Worm (Caenorhabditis elegans) whole organism, late embryonic: ENCODE results near the gene B0432.1.

Experiments used
- C08G9.2 ChIP-seq: sonication (generic microtip); optimal IDR thresholded peaks from 2 replicates; lab custom pipeline; 2016; ENCODE audit warnings: mild to moderate bottlenecking, missing genetic modification characterization, moderate library complexity, missing compliant biosample characterization
- C38D4.7 ChIP-seq: fragments of 200-800 bp; sonication (Bioruptor generic); optimal IDR thresholded peaks from 2 replicates; lab custom pipeline; 2018; ENCODE audit warnings: mild to moderate bottlenecking, missing genetic modification characterization, moderate library complexity, missing compliant biosample characterization
- K09A11.1 ChIP-seq: sonication (generic microtip); optimal IDR thresholded peaks from 2 replicates; lab custom pipeline; 2017; ENCODE audit warnings: antibody characterized with exemption, mild to moderate bottlenecking, missing genetic modification characterization, missing compliant biosample characterization; ENCODE audit not compliant: insufficient read depth
- T23F11.4 ChIP-seq: fragments of 200-800 bp; sonication (Bioruptor generic); optimal IDR thresholded peaks from 2 replicates; lab custom pipeline; 2018; ENCODE audit warnings: mild to moderate bottlenecking, missing genetic modification characterization, missing compliant biosample characterization
- Y22D7AL.16 ChIP-seq: sonication (generic microtip); optimal IDR thresholded peaks from 2 replicates; lab custom pipeline; 2016; ENCODE audit warnings: missing genetic modification characterization, missing compliant biosample characterization
- ahr-1 ChIP-seq: sonication (generic microtip); optimal IDR thresholded peaks from 2 replicates; lab custom pipeline; 2016; ENCODE audit warnings: missing genetic modification characterization, missing compliant biosample characterization
- ama-1 ChIP-seq: fragments of 150-350 bp; optimal IDR thresholded peaks from 2 replicates; lab custom pipeline; 2014
- ceh-14 ChIP-seq: sonication (generic microtip); optimal IDR thresholded peaks from 2 replicates; lab custom pipeline; 2016; ENCODE audit warnings: missing genotype, missing genetic modification characterization, missing compliant biosample characterization
- ceh-18 ChIP-seq: sonication (generic microtip); optimal IDR thresholded peaks from 2 replicates; lab custom pipeline; 2016; ENCODE audit warnings: missing genetic modification characterization, missing compliant biosample characterization
- ceh-22 ChIP-seq: sonication (generic microtip); optimal IDR thresholded peaks from 2 replicates; lab custom pipeline; 2017; ENCODE audit warnings: missing biosample characterization, missing genetic modification characterization
- ceh-24 ChIP-seq: sonication (generic microtip); optimal IDR thresholded peaks from 2 replicates; lab custom pipeline; 2016; ENCODE audit warnings: mild to moderate bottlenecking, missing genetic modification characterization, missing compliant biosample characterization
- ceh-30 ChIP-seq: fragments of 150-350 bp; optimal IDR thresholded peaks from 2 replicates; lab custom pipeline; 2014; ENCODE audit warnings: missing biosample characterization, missing genetic modification characterization
- ceh-48 ChIP-seq: sonication (generic microtip); optimal IDR thresholded peaks from 2 replicates; lab custom pipeline; 2016; ENCODE audit warnings: missing genetic modification characterization, inconsistent platforms, missing compliant biosample characterization
- ceh-6 ChIP-seq: fragments of 200-800 bp; sonication (Bioruptor generic); optimal IDR thresholded peaks from 2 replicates; lab custom pipeline; 2018; ENCODE audit warnings: mild to moderate bottlenecking, missing genetic modification characterization, missing compliant biosample characterization
- elt-2 ChIP-seq: sonication (generic microtip); optimal IDR thresholded peaks from 2 replicates; lab custom pipeline; 2016; ENCODE audit warnings: missing genetic modification reagents, missing genetic modification characterization, missing compliant biosample characterization
- elt-4 ChIP-seq: sonication (generic microtip); optimal IDR thresholded peaks from 2 replicates; lab custom pipeline; 2016; ENCODE audit warnings: missing genetic modification characterization, missing compliant biosample characterization
- eyg-1 ChIP-seq: sonication (generic microtip); optimal IDR thresholded peaks from 2 replicates; lab custom pipeline; 2016; ENCODE audit warnings: missing genotype, missing genetic modification characterization, missing compliant biosample characterization
- fax-1 ChIP-seq: sonication (generic microtip); optimal IDR thresholded peaks from 2 replicates; lab custom pipeline; 2016; ENCODE audit warnings: missing genotype, missing genetic modification characterization, missing compliant biosample characterization
- fkh-10 ChIP-seq: fragments of 150-350 bp; optimal IDR thresholded peaks from 2 replicates; lab custom pipeline; 2014; ENCODE audit warnings: missing biosample characterization, missing genetic modification reagents, missing genetic modification characterization
- hlh-13 ChIP-seq: fragments of 200-800 bp; sonication (Bioruptor generic); optimal IDR thresholded peaks from 2 replicates; lab custom pipeline; 2018; ENCODE audit warnings: mild to moderate bottlenecking, missing genetic modification characterization, missing compliant biosample characterization
- hlh-15 ChIP-seq: sonication (generic microtip); optimal IDR thresholded peaks from 2 replicates; lab custom pipeline; 2016; ENCODE audit warnings: missing genetic modification characterization, missing compliant biosample characterization
- hlh-30 ChIP-seq: sonication (generic microtip); optimal IDR thresholded peaks from 2 replicates; lab custom pipeline; 2017; ENCODE audit warnings: antibody characterized with exemption, missing genetic modification characterization, missing compliant biosample characterization; ENCODE audit not compliant: insufficient read depth
- hlh-6 ChIP-seq: sonication (generic microtip); optimal IDR thresholded peaks from 2 replicates; lab custom pipeline; 2016; ENCODE audit warnings: missing genotype, missing genetic modification characterization, missing compliant biosample characterization
- hlh-8 ChIP-seq: sonication (generic microtip); optimal IDR thresholded peaks from 2 replicates; lab custom pipeline; 2016; ENCODE audit warnings: missing genotype, missing genetic modification characterization, missing compliant biosample characterization
- lim-6 ChIP-seq: sonication (generic microtip); optimal IDR thresholded peaks from 2 replicates; lab custom pipeline; 2016; ENCODE audit warnings: missing genetic modification characterization, missing compliant biosample characterization
- lin-11 ChIP-seq: fragments of 200-800 bp; sonication (Bioruptor generic); optimal IDR thresholded peaks from 2 replicates; lab custom pipeline; 2018; ENCODE audit warnings: mild to moderate bottlenecking, missing genetic modification characterization, missing compliant biosample characterization
- mec-3 ChIP-seq: sonication (generic microtip); optimal IDR thresholded peaks from 2 replicates; lab custom pipeline; 2016; ENCODE audit warnings: borderline replicate concordance, missing genetic modification characterization, missing compliant biosample characterization
- nhr-11 ChIP-seq: fragments of 150-350 bp; optimal IDR thresholded peaks from 2 replicates; lab custom pipeline; 2014; ENCODE audit warnings: missing biosample characterization, missing genetic modification characterization
- nhr-232 ChIP-seq: sonication (generic microtip); optimal IDR thresholded peaks from 2 replicates; lab custom pipeline; 2016; ENCODE audit warnings: missing genetic modification characterization, missing compliant biosample characterization
- pag-3 ChIP-seq: sonication (generic microtip); optimal IDR thresholded peaks from 2 replicates; lab custom pipeline; 2016; ENCODE audit warnings: missing compliant biosample characterization, missing genetic modification characterization, borderline replicate concordance
- pat-9 ChIP-seq: fragments of 200-800 bp; sonication (Bioruptor generic); optimal IDR thresholded peaks from 2 replicates; lab custom pipeline; 2018; ENCODE audit warnings: mild to moderate bottlenecking, missing genetic modification characterization, moderate library complexity, missing compliant biosample characterization
- pha-2 ChIP-seq: sonication (generic microtip); optimal IDR thresholded peaks from 2 replicates; lab custom pipeline; 2017; ENCODE audit warnings: mild to moderate bottlenecking, missing genetic modification characterization, missing compliant biosample characterization
- pqm-1 ChIP-seq: sonication (generic microtip); optimal IDR thresholded peaks from 2 replicates; lab custom pipeline; 2016; ENCODE audit warnings: missing genetic modification characterization, missing compliant biosample characterization
- pros-1 ChIP-seq: fragments of 150-350 bp; optimal IDR thresholded peaks from 2 replicates; lab custom pipeline; 2014; ENCODE audit warnings: missing biosample characterization, missing genetic modification reagents, missing genetic modification characterization
- ref-2 ChIP-seq: sonication (generic microtip); optimal IDR thresholded peaks from 2 replicates; lab custom pipeline; 2016; ENCODE audit warnings: missing genetic modification characterization, missing compliant biosample characterization
- rnt-1 ChIP-seq: sonication (generic microtip); optimal IDR thresholded peaks from 2 replicates; lab custom pipeline; 2016; ENCODE audit warnings: missing genetic modification characterization, missing compliant biosample characterization
- syd-9 ChIP-seq: sonication (generic microtip); optimal IDR thresholded peaks from 2 replicates; lab custom pipeline; 2016; ENCODE audit warnings: mild to moderate bottlenecking, missing genetic modification characterization, moderate library complexity, missing compliant biosample characterization
- tbx-2 ChIP-seq: sonication (generic microtip); optimal IDR thresholded peaks from 2 replicates; lab custom pipeline; 2016; ENCODE audit warnings: missing genetic modification characterization, missing compliant biosample characterization
- ttx-3 ChIP-seq: sonication (generic microtip); optimal IDR thresholded peaks from 2 replicates; lab custom pipeline; 2016; ENCODE audit warnings: missing genetic modification reagents, missing genetic modification characterization, missing compliant biosample characterization
- unc-3 ChIP-seq, 2 experiments: fragments of 200-800 bp in 1 of 2; sonication (Bioruptor generic) in 1 of 2; sonication (generic microtip) in 1 of 2; conservative IDR thresholded peaks in 1 of 2; optimal IDR thresholded peaks in 1 of 2; 2 replicates each; pipeline versions ENCODE4 v1.3.6 to Lab custom; 2016 to 2022; ENCODE audit warnings: missing compliant biosample characterization in 2 of 2, missing genetic modification characterization in 2 of 2, missing genetic modification reagents in 1 of 2
- unc-55 ChIP-seq: sonication (generic microtip); optimal IDR thresholded peaks from 2 replicates; lab custom pipeline; 2017; ENCODE audit warnings: missing biosample characterization, missing genetic modification reagents, missing genetic modification characterization
- ztf-16 ChIP-seq: sonication (generic microtip); optimal IDR thresholded peaks from 2 replicates; lab custom pipeline; 2017; ENCODE audit warnings: missing genetic modification characterization, missing compliant biosample characterization

Gene B0432.1

DNA sequence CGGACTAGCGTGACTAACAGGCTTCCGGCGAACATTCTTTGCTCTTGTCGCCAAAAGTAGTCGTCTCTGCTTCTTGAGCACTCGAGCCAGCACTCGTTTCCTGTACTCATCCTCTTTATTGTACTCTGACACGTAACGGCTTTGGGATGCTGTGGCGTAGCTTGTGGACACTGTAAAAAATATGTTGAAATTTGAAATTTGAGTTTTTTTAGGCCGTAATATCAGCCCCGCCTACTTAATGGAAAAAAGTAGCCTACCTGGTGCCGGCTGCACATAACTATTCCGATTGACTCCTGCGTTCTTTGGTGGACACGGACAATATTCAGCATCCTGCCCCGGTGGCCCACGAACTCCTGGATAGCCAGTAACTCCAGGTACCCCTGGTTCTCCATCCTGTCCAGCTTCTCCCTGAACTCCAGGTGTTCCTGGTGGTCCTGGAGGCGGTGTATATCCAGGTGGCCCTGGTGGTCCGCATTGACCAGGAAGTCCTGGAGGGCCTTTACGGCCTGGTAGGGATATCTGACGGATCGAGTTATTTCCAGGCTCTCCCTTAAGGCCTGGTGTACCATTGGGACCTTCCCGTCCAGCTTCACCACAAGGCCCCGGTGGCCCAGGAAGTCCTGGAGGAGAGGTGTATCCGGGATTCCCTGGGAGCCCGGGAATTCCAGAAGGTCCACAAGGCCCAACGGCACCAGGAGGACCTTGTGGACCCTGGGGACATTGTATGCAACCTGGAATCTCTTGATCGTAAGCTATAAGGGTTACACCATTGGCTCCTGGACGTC lies 6.9 kb downstream of the B0432.1 start:
- TF ChIP-seq C38D4.7 (GFP tag; lab: Kevin White, UChicago) (peak; percentile 15), elt-4 (tag; lab: Kevin White, UChicago) (peak; percentile 57), ceh-22 (tag; lab: Kevin White, UChicago) (no peak), C08G9.2 (peak; percentile 24), K09A11.1 (tag; lab: Kevin White, UChicago) (no peak), ahr-1 (no peak), tbx-2 (tag; lab: Kevin White, UChicago) (no peak)

DNA sequence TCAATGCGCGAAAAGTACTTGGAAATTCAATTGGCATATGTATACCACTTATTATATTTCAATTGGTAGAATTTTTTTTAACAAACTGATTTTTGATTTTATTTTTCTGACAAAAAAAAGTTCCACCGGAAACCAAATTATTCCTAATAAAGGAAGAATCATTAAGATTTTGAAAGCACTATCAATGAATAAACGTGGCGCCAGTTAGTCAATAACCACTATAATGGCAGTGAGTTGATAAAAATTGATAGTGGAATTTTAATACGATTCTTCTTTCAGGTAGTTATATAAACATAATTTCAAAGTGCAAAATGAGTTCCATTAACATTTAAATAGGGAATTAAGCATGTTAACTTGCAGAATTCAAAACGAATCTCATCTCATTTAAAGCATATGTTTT lies 8.5 kb downstream of the B0432.1 start, which contains the start of gene col-69:
Gene col-69 (minus strand): TSS at position 101 of the 400 bp plus-strand sequence.
- no peak for TF ChIP-seq pat-9 (tag; lab: Kevin White, UChicago)
- TF ChIP-seq ceh-18 (tag; lab: Kevin White, UChicago): no peak
- TF ChIP-seq eyg-1: no peak
- TF ChIP-seq pha-2 (tag; lab: Kevin White, UChicago): no peak
- no peak for TF ChIP-seq fkh-10 (GFP tag; lab: Kevin White, UChicago)
- TF ChIP-seq ceh-30: no peak
- TF ChIP-seq Y22D7AL.16 (tag; lab: Kevin White, UChicago): no peak
- TF ChIP-seq nhr-232 (tag; lab: Kevin White, UChicago): no peak
- TF ChIP-seq ceh-6 (GFP tag; lab: Kevin White, UChicago): no peak
- no peak for TF ChIP-seq K09A11.1 (tag; lab: Kevin White, UChicago)
- TF ChIP-seq ceh-48: no peak
- no peak for TF ChIP-seq lim-6 (tag; lab: Kevin White, UChicago)
- no peak for TF ChIP-seq hlh-15 (tag; lab: Kevin White, UChicago)
- TF ChIP-seq pros-1 (tag; lab: Kevin White, UChicago): no peak
- no peak for TF ChIP-seq mec-3 (tag; lab: Kevin White, UChicago)
- no peak for TF ChIP-seq hlh-8 (tag; lab: Kevin White, UChicago)
- TF ChIP-seq hlh-30 (tag; lab: Kevin White, UChicago): no peak
- TF ChIP-seq elt-2 (tag; lab: Kevin White, UChicago): no peak

DNA sequence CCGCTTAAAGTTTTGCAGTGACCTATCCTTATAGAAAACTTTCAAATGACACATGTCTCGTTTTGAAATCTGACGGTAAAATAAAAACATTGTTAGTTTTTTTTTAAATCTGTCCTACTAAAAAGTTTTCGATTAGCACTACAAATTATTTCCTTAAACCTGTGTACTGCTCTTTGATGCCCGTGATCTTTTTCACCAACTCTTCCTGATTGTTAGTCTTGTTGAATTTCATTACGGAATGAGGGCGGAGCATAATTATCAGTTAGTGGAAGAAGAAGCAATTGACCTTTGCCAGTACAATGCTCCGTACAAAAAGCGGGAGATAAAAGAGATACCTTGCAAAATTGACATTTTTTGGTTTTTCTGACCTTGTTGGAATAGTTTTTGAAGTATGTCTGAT lies 10.0 kb downstream of the B0432.1 start, which contains the start of gene K01A2.4:
Gene K01A2.4 (plus strand): TSS at position 301 of the 400 bp plus-strand sequence.
- TF ChIP-seq lin-11: no peak
- TF ChIP-seq T23F11.4 (GFP tag; lab: Kevin White, UChicago): no peak
- no peak for TF ChIP-seq ceh-14 (tag; lab: Kevin White, UChicago)
- TF ChIP-seq nhr-11: no peak
- TF ChIP-seq ama-1 (lab: Kevin White, UChicago): no peak
- no peak for TF ChIP-seq hlh-13 (GFP tag; lab: Kevin White, UChicago)

DNA sequence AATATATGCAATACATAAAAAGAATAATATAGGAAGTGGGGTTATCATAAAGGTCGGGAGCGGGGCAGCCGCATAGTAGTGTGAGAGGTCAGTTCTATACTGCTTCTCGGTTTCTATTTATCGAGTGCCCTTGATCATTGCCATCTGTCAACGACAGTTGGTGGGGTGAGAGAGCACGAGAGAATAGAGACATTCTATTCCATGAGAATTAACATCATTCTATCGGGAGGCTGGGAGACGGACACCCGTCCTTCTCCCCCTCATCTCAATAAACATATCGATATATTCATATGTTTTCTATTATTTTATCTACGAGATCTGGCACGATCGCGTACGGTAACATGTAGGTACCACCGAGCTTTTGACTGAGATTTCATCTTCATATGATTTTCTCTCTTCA lies 14.9 kb downstream of the B0432.1 start, which contains the start of gene mps-2:
Gene mps-2 (minus strand): TSS at position 101 of the 400 bp plus-strand sequence.
- TF ChIP-seq unc-55 (GFP tag; lab: Kevin White, UChicago): peak; percentile 9

DNA sequence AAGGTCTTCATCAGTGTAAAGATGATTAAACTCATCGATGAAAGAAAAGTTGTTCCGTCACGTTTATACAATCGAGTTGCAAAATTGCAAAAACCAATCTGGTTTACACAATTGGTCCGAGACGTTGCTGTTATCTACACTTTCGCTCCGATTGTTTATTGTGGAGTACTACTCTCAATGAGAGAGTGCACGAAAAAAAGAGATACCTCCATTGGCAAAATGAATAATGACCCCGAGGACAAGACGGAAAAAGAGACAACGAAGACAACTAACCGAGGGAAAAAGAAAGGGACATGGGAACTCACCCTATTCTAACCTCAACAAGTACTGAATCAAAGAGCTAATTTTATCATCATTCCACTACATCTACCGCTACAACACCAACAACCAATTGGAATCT lies 16.4 kb downstream of the B0432.1 start:
- no peak for TF ChIP-seq eyg-1
- TF ChIP-seq pag-3 (tag; lab: Kevin White, UChicago): no peak
- no peak for TF ChIP-seq ama-1 (lab: Kevin White, UChicago)
- no peak for TF ChIP-seq syd-9 (tag; lab: Kevin White, UChicago)
- TF ChIP-seq ceh-14 (tag; lab: Kevin White, UChicago): no peak
- peak; percentile 15 for TF ChIP-seq rnt-1 (tag; lab: Kevin White, UChicago)
- TF ChIP-seq mec-3 (tag; lab: Kevin White, UChicago): no peak
- no peak for TF ChIP-seq hlh-15 (tag; lab: Kevin White, UChicago)
- no peak for TF ChIP-seq pqm-1 (tag; lab: Kevin White, UChicago)
- no peak for TF ChIP-seq Y22D7AL.16 (tag; lab: Kevin White, UChicago)
- peak; percentile 18 for TF ChIP-seq ref-2
- TF ChIP-seq tbx-2 (tag; lab: Kevin White, UChicago): no peak
- peak; percentile 65 for TF ChIP-seq unc-55 (GFP tag; lab: Kevin White, UChicago)
- TF ChIP-seq hlh-8 (tag; lab: Kevin White, UChicago): no peak
- no peak for TF ChIP-seq ztf-16 (tag; lab: Kevin White, UChicago)
- peak; percentile 66 for TF ChIP-seq elt-2 (tag; lab: Kevin White, UChicago)
- no peak for TF ChIP-seq fax-1 (tag; lab: Kevin White, UChicago)
- TF ChIP-seq C38D4.7 (GFP tag; lab: Kevin White, UChicago): no peak
- TF ChIP-seq unc-3 (GFP tag; conservative IDR thresholded peaks at IDR 0.05; lab: Robert Waterston, UW): no peak
- no peak for TF ChIP-seq unc-3 (tag; optimal IDR thresholded peaks at IDR 0.05; lab: Kevin White, UChicago)
- no peak for TF ChIP-seq ceh-24
- no peak for TF ChIP-seq ttx-3 (tag; lab: Kevin White, UChicago)
- TF ChIP-seq hlh-6 (tag; lab: Kevin White, UChicago): no peak
